Worm (Caenorhabditis elegans): ENCODE measurements around the gene Y59E9AL.36.

- no peak for TF ChIP-seq ama-1 (optimal IDR thresholded peaks at IDR 0.05)
- TF ChIP-seq nhr-25 (tag; optimal IDR thresholded peaks at IDR 0.05), result no peak
- no peak for TF ChIP-seq unc-62 (GFP tag; optimal IDR thresholded peaks at IDR 0.05)
- no peak for TF ChIP-seq R02D3.7 (tag; optimal IDR thresholded peaks at IDR 0.05)
- TF ChIP-seq lin-39 (tag; optimal IDR thresholded peaks at IDR 0.05), result no peak
- no peak for TF ChIP-seq alr-1 (tag; optimal IDR thresholded peaks at IDR 0.05)
- no peak for TF ChIP-seq ceh-16 (tag; optimal IDR thresholded peaks at IDR 0.05)
- no peak for TF ChIP-seq unc-39 (tag; optimal IDR thresholded peaks at IDR 0.05)
Measured at ce11 chrIV:5169335-5169734, 39.9 kb downstream of the Y59E9AL.36 start.
